Fruit fly (Drosophila melanogaster) whole organism, embryonic: Measurements from ENCODE around the gene Crz.

Experiments used
- Ada2b ChIP-seq: fragments of 200-800 bp; sonication (Bioruptor generic); IDR thresholded peaks from 2 replicates; pipeline ENCODE4 v1.3.6; 2022; ENCODE audit warnings: missing biosample characterization, missing genetic modification characterization
- B-H2 ChIP-seq: fragments of 200-800 bp; sonication (Bioruptor generic); optimal IDR thresholded peaks from 2 replicates; lab custom pipeline; 2018; ENCODE audit warnings: missing biosample characterization, mild to moderate bottlenecking, missing genetic modification characterization
- CG10959 ChIP-seq: fragments of 200-800 bp; sonication (Bioruptor generic); IDR thresholded peaks from 2 replicates; pipeline ENCODE4 v1.3.6; 2022; ENCODE audit warnings: missing biosample characterization, missing genetic modification characterization
- CG12659 ChIP-seq: fragments of 200-800 bp; sonication (Bioruptor generic); optimal IDR thresholded peaks from 3 replicates; lab custom pipeline; 2017; ENCODE audit warnings: mild to moderate bottlenecking, missing biosample characterization, missing genetic modification reagents, missing genetic modification characterization
- CG14860 ChIP-seq: fragments of 200-800 bp; sonication (Bioruptor generic); IDR thresholded peaks from 3 replicates; pipeline ENCODE4 v1.3.6; 2022; ENCODE audit warnings: missing biosample characterization, missing genetic modification characterization; ENCODE audit not compliant: partially characterized antibody
- CG15269 ChIP-seq: fragments of 200-800 bp; sonication (Bioruptor generic); optimal IDR thresholded peaks from 2 replicates; lab custom pipeline; 2018; ENCODE audit warnings: missing biosample characterization, mild to moderate bottlenecking, missing genetic modification characterization, moderate library complexity
- CG15514 ChIP-seq: fragments of 200-800 bp; sonication (Bioruptor generic); optimal IDR thresholded peaks from 3 replicates; lab custom pipeline; 2017; ENCODE audit warnings: missing biosample characterization, missing genetic modification characterization, mild to moderate bottlenecking, moderate library complexity, missing genetic modification reagents
- CG18599 ChIP-seq: fragments of 200-800 bp; sonication (Bioruptor generic); optimal IDR thresholded peaks from 3 replicates; lab custom pipeline; 2017; ENCODE audit warnings: missing biosample characterization, missing genetic modification characterization, mild to moderate bottlenecking, moderate library complexity, missing genetic modification reagents
- CG30431 ChIP-seq: fragments of 200-800 bp; sonication (Bioruptor generic); optimal IDR thresholded peaks from 2 replicates; lab custom pipeline; 2017; ENCODE audit warnings: missing biosample characterization, missing genetic modification characterization
- CG34224 ChIP-seq: fragments of 200-800 bp; sonication (Bioruptor generic); IDR thresholded peaks from 3 replicates; pipeline ENCODE4 v1.3.6; 2022; ENCODE audit warnings: missing biosample characterization, missing genetic modification characterization; ENCODE audit not compliant: partially characterized antibody
- CG4424 ChIP-seq: fragments of 200-800 bp; sonication (Bioruptor generic); optimal IDR thresholded peaks from 3 replicates; lab custom pipeline; 2016; ENCODE audit warnings: missing biosample characterization, missing genetic modification characterization
- CG5953 ChIP-seq: fragments of 200-800 bp; sonication (Bioruptor generic); IDR thresholded peaks from 2 replicates; pipeline ENCODE4 v1.3.6; 2022; ENCODE audit warnings: missing biosample characterization, missing genetic modification characterization
- CG6654 ChIP-seq: fragments of 200-800 bp; sonication (Bioruptor generic); optimal IDR thresholded peaks from 2 replicates; lab custom pipeline; 2017; ENCODE audit warnings: missing biosample characterization, mild to moderate bottlenecking, missing genetic modification characterization
- CG6765 ChIP-seq: fragments of 200-800 bp; sonication (Bioruptor generic); optimal IDR thresholded peaks from 3 replicates; lab custom pipeline; 2017; ENCODE audit warnings: missing biosample characterization, mild to moderate bottlenecking, missing genetic modification characterization
- CG7271 ChIP-seq: fragments of 200-800 bp; sonication (Bioruptor generic); optimal IDR thresholded peaks from 2 replicates; lab custom pipeline; 2018; ENCODE audit warnings: missing biosample characterization, mild to moderate bottlenecking, missing genetic modification characterization, moderate library complexity
- CG7556 ChIP-seq: fragments of 200-800 bp; sonication (Bioruptor generic); optimal IDR thresholded peaks from 2 replicates; lab custom pipeline; 2017; ENCODE audit warnings: missing biosample characterization, mild to moderate bottlenecking, missing genetic modification characterization
- CG9727 ChIP-seq: fragments of 200-800 bp; sonication (Bioruptor generic); optimal IDR thresholded peaks from 3 replicates; lab custom pipeline; 2017; ENCODE audit warnings: missing biosample characterization, mild to moderate bottlenecking, missing genetic modification characterization
- D19B ChIP-seq: fragments of 200-800 bp; sonication (Bioruptor generic); optimal IDR thresholded peaks from 2 replicates; lab custom pipeline; 2017; ENCODE audit warnings: missing biosample characterization, mild to moderate bottlenecking, missing genetic modification characterization
- Doc2 ChIP-seq: fragments of 200-800 bp; sonication (Bioruptor generic); IDR thresholded peaks from 2 replicates; pipeline ENCODE4 v1.3.6; 2022; ENCODE audit warnings: missing biosample characterization, missing genetic modification characterization
- Hr3 ChIP-seq: fragments of 200-800 bp; sonication (Bioruptor generic); optimal IDR thresholded peaks from 3 replicates; lab custom pipeline; 2016; ENCODE audit warnings: missing biosample characterization, missing genetic modification characterization
- Opbp ChIP-seq: fragments of 200-800 bp; sonication (Bioruptor generic); IDR thresholded peaks from 3 replicates; pipeline ENCODE4 v1.3.6; 2022; ENCODE audit warnings: missing biosample characterization, missing genetic modification characterization; ENCODE audit not compliant: partially characterized antibody
- Rx ChIP-seq: fragments of 200-800 bp; sonication (Bioruptor generic); IDR thresholded peaks from 2 replicates; pipeline ENCODE4 v1.3.6; 2022; ENCODE audit warnings: missing biosample characterization, missing genetic modification characterization
- Scr ChIP-seq: fragments of 200-800 bp; sonication (Bioruptor generic); IDR thresholded peaks from 2 replicates; pipeline ENCODE4 v1.3.6; 2022; ENCODE audit warnings: missing biosample characterization, missing genetic modification characterization; ENCODE audit not compliant: partially characterized antibody
- Sox102F ChIP-seq: fragments of 200-800 bp; sonication (Bioruptor generic); optimal IDR thresholded peaks from 2 replicates; lab custom pipeline; 2018; ENCODE audit warnings: missing biosample characterization, mild to moderate bottlenecking, missing genetic modification characterization, moderate library complexity
- Tbp ChIP-seq: fragments of >200 bp; optimal IDR thresholded peaks from 2 replicates; lab custom pipeline; 2018; ENCODE audit warnings: missing biosample characterization, missing genetic modification characterization
- abd-A ChIP-seq: fragments of 200-800 bp; sonication (Bioruptor generic); optimal IDR thresholded peaks from 3 replicates; lab custom pipeline; 2019; ENCODE audit warnings: missing biosample characterization, mild to moderate bottlenecking, missing genetic modification characterization, moderate library complexity
- amos ChIP-seq: fragments of 200-800 bp; sonication (Bioruptor generic); IDR thresholded peaks from 2 replicates; pipeline ENCODE4 v1.3.6; 2022; ENCODE audit warnings: missing biosample characterization, missing genetic modification characterization; ENCODE audit not compliant: partially characterized antibody
- ash1 ChIP-seq: fragments of 200-800 bp; sonication (Bioruptor generic); optimal IDR thresholded peaks from 2 replicates; lab custom pipeline; 2018; ENCODE audit warnings: missing biosample characterization, mild to moderate bottlenecking, missing genetic modification characterization
- chinmo ChIP-seq: fragments of 200-800 bp; sonication (Bioruptor generic); IDR thresholded peaks from 4 replicates; pipeline ENCODE4 v1.3.6; 2022; ENCODE audit warnings: missing biosample characterization, missing genetic modification characterization; ENCODE audit not compliant: partially characterized antibody
- corto ChIP-seq: fragments of 200-800 bp; sonication (Bioruptor generic); optimal IDR thresholded peaks from 2 replicates; lab custom pipeline; 2016; ENCODE audit warnings: missing biosample characterization, mild to moderate bottlenecking, missing genetic modification characterization, moderate library complexity
- dpn ChIP-seq, 2 experiments: fragments of 200-800 bp; sonication (Bioruptor generic); optimal IDR thresholded peaks; 3 replicates each; lab custom pipeline; 2016; ENCODE audit warnings: missing biosample characterization in 2 of 2, missing genetic modification characterization in 2 of 2
- dysf ChIP-seq: fragments of 200-800 bp; sonication (Bioruptor generic); IDR thresholded peaks from 3 replicates; pipeline ENCODE4 v1.3.6; 2022; ENCODE audit warnings: missing biosample characterization, missing genetic modification characterization
- ems ChIP-seq: fragments of 200-800 bp; sonication (Bioruptor generic); optimal IDR thresholded peaks from 3 replicates; lab custom pipeline; 2016; ENCODE audit warnings: missing biosample characterization, missing genetic modification characterization
- esg ChIP-seq: fragments of 200-800 bp; sonication (Bioruptor generic); conservative IDR thresholded peaks from 2 replicates; pipeline ENCODE4 v1.3.6; 2022; ENCODE audit warnings: missing biosample characterization, missing genetic modification characterization
- fru ChIP-seq: fragments of >200 bp; optimal IDR thresholded peaks from 2 replicates; lab custom pipeline; 2017
- gem ChIP-seq: fragments of 200-800 bp; sonication (Bioruptor generic); optimal IDR thresholded peaks from 2 replicates; lab custom pipeline; 2019; ENCODE audit warnings: missing biosample characterization, mild to moderate bottlenecking, missing genetic modification characterization, moderate library complexity
- kni ChIP-seq: fragments of 200-800 bp; sonication (Bioruptor generic); optimal IDR thresholded peaks from 3 replicates; lab custom pipeline; 2017; ENCODE audit warnings: mild to moderate bottlenecking, missing biosample characterization, missing genetic modification reagents, missing genetic modification characterization
- lbe ChIP-seq: fragments of 200-800 bp; sonication (Bioruptor generic); optimal IDR thresholded peaks from 2 replicates; lab custom pipeline; 2016; ENCODE audit warnings: missing biosample characterization, mild to moderate bottlenecking, missing genetic modification characterization
- nmo ChIP-seq: fragments of 200-800 bp; sonication (Bioruptor generic); optimal IDR thresholded peaks from 2 replicates; lab custom pipeline; 2018; ENCODE audit warnings: missing biosample characterization, mild to moderate bottlenecking, missing genetic modification characterization, moderate library complexity
- nom ChIP-seq: fragments of 200-800 bp; sonication (Bioruptor generic); optimal IDR thresholded peaks from 2 replicates; lab custom pipeline; 2017; ENCODE audit warnings: missing biosample characterization, missing genetic modification characterization, mild to moderate bottlenecking, moderate library complexity, missing genetic modification reagents
- prd ChIP-seq, 3 experiments: fragments of >200 bp in 2 of 3; fragments of 200-800 bp in 1 of 3; sonication (Bioruptor generic) in 1 of 3; optimal IDR thresholded peaks in 2 of 3; IDR thresholded peaks in 1 of 3; 2 replicates in 2 of 3; 3 replicates in 1 of 3; pipeline versions ENCODE4 v1.3.6 to Lab custom; 2017 to 2022; ENCODE audit warnings: missing biosample characterization in 1 of 3, missing genetic modification characterization in 1 of 3
- pros ChIP-seq: fragments of 200-800 bp; sonication (Bioruptor generic); optimal IDR thresholded peaks from 3 replicates; lab custom pipeline; 2019; ENCODE audit warnings: missing biosample characterization, mild to moderate bottlenecking, missing genetic modification characterization, moderate library complexity
- row ChIP-seq: fragments of 200-800 bp; sonication (Bioruptor generic); IDR thresholded peaks from 3 replicates; pipeline ENCODE4 v1.3.6; 2022; ENCODE audit warnings: missing biosample characterization, missing genetic modification characterization
- run ChIP-seq: fragments of 200-800 bp; sonication (Bioruptor generic); optimal IDR thresholded peaks from 3 replicates; lab custom pipeline; 2018; ENCODE audit warnings: missing biosample characterization, mild to moderate bottlenecking, missing genetic modification characterization
- sens ChIP-seq: fragments of 200-800 bp; sonication (Bioruptor generic); peaks from one replicate; lab custom pipeline; 2016; ENCODE audit warnings: missing biosample characterization, missing genetic modification characterization
- sna ChIP-seq: fragments of 200-800 bp; sonication (Bioruptor generic); IDR thresholded peaks from 2 replicates; pipeline ENCODE4 v1.3.6; 2022; ENCODE audit warnings: missing biosample characterization, missing genetic modification characterization; ENCODE audit not compliant: partially characterized antibody
- tap ChIP-seq: fragments of 200-800 bp; optimal IDR thresholded peaks from 3 replicates; lab custom pipeline; 2019; ENCODE audit warnings: missing biosample characterization, mild to moderate bottlenecking, missing genetic modification characterization, moderate library complexity
- vvl ChIP-seq: fragments of 200-800 bp; sonication (Bioruptor generic); IDR thresholded peaks from 2 replicates; pipeline ENCODE4 v1.3.6; 2022; ENCODE audit warnings: missing biosample characterization, missing genetic modification characterization
- wdn ChIP-seq: fragments of 200-800 bp; sonication (Bioruptor generic); IDR thresholded peaks from 2 replicates; pipeline ENCODE4 v1.3.6; 2022; ENCODE audit warnings: missing biosample characterization, missing genetic modification characterization
- yki ChIP-seq: fragments of >200 bp; optimal IDR thresholded peaks from 3 replicates; lab custom pipeline; 2018

Crz gene

dm6 chr3R:14291431-14291830 lies 23.2 kb upstream of the Crz start:
- TF ChIP-seq amos (GFP tag; lab: Robert Waterston, UW): no peak
- peak; percentile 6 for TF ChIP-seq CG12659 (GFP tag; lab: Kevin White, UChicago)
- no peak for TF ChIP-seq Hr3 (GFP tag; lab: Kevin White, UChicago)
- no peak for TF ChIP-seq Opbp
- TF ChIP-seq gem (tag; lab: Kevin White, UChicago): peak; percentile 26
- TF ChIP-seq CG6654 (GFP tag; lab: Kevin White, UChicago): no peak
- no peak for TF ChIP-seq CG14860 (GFP tag; lab: Robert Waterston, UW)
- TF ChIP-seq Scr (GFP tag; lab: Robert Waterston, UW): no peak
- TF ChIP-seq tap: peak; percentile 21
- no peak for TF ChIP-seq CG5953 (GFP tag; lab: Robert Waterston, UW)
- TF ChIP-seq CG34224 (GFP tag; lab: Robert Waterston, UW): no peak
- no peak for TF ChIP-seq prd (optimal IDR thresholded peaks at IDR 0.05; lab: Kevin White, UChicago)
- TF ChIP-seq prd (GFP tag; IDR thresholded peaks at IDR 0.05; lab: Robert Waterston, UW): peak; percentile 28; the same call in 1 of the 3 replicates
- no peak for TF ChIP-seq kni (GFP tag; lab: Kevin White, UChicago)
- no peak for TF ChIP-seq run (tag; lab: Kevin White, UChicago)
- TF ChIP-seq nmo (GFP tag; lab: Kevin White, UChicago): peak; percentile 14
- TF ChIP-seq CG15269 (tag; lab: Kevin White, UChicago): peak; percentile 51
- no peak for TF ChIP-seq vvl
- no peak for TF ChIP-seq CG7271 (tag; lab: Kevin White, UChicago)
- TF ChIP-seq abd-A (tag; lab: Kevin White, UChicago): no peak
- peak; percentile 13 for TF ChIP-seq Sox102F (GFP tag; lab: Kevin White, UChicago)
- TF ChIP-seq CG7556 (GFP tag; lab: Kevin White, UChicago): no peak
- TF ChIP-seq row (GFP tag; lab: Robert Waterston, UW): peak; percentile 48; the same call in 2 of the 3 replicates
- TF ChIP-seq yki (lab: Kevin White, UChicago): no peak
- TF ChIP-seq esg (GFP tag; lab: Robert Waterston, UW): no peak
- peak; percentile 52 for TF ChIP-seq sens (GFP tag; lab: Kevin White, UChicago)
- 0 out of 4 replicates have a peak, but pooled peaks have one; percentile 52 for TF ChIP-seq chinmo
- TF ChIP-seq pros (GFP tag; lab: Kevin White, UChicago): no peak
- no peak for TF ChIP-seq wdn
- no peak for TF ChIP-seq sna
- no peak for TF ChIP-seq CG10959 (GFP tag; lab: Robert Waterston, UW)
- no peak for TF ChIP-seq CG9727 (GFP tag; lab: Kevin White, UChicago)
- no peak for TF ChIP-seq D19B (GFP tag; lab: Kevin White, UChicago)
- peak; percentile 74 for TF ChIP-seq nom (GFP tag; lab: Kevin White, UChicago)
- no peak for TF ChIP-seq Tbp (GFP tag; lab: Kevin White, UChicago)
- TF ChIP-seq dpn (GFP tag; optimal IDR thresholded peaks at IDR 0.05; lab: Kevin White, UChicago): no peak
- TF ChIP-seq Rx: peak; percentile 3; the same call in 1 of the 2 replicates
- peak; percentile 49 for TF ChIP-seq CG18599 (GFP tag; lab: Kevin White, UChicago)
- TF ChIP-seq CG4424 (GFP tag; lab: Kevin White, UChicago): no peak
- no peak for TF ChIP-seq fru (lab: Kevin White, UChicago)
- peak; percentile 30; the same call in 1 of the 2 replicates for TF ChIP-seq Ada2b (GFP tag; lab: Robert Waterston, UW)
- TF ChIP-seq corto: peak; percentile 45
- peak; percentile 71 for TF ChIP-seq lbe
- no peak for TF ChIP-seq Doc2 (GFP tag; lab: Robert Waterston, UW)
- TF ChIP-seq dysf (GFP tag; lab: Robert Waterston, UW): peak; percentile 34; the same call in 1 of the 3 replicates
- no peak for TF ChIP-seq CG30431 (GFP tag; lab: Kevin White, UChicago)
- no peak for TF ChIP-seq ems
- TF ChIP-seq ash1 (GFP tag; lab: Kevin White, UChicago): no peak
- TF ChIP-seq B-H2 (GFP tag; lab: Kevin White, UChicago): no peak
- TF ChIP-seq CG15514: peak; percentile 15
- TF ChIP-seq CG6765 (GFP tag; lab: Kevin White, UChicago): no peak
